Fruit fly (Drosophila melanogaster) whole organism, embryonic: ENCODE measurements around the gene Ilk.
A peak's percentile ranks its signal among the peaks of the same experiment; 100 is the strongest.

Experiments
- B-H1 ChIP-seq: fragments of 200-800 bp; sonication (Bioruptor generic); IDR thresholded peaks from 3 replicates; pipeline ENCODE4 v1.3.6; 2022; ENCODE audit warnings: missing biosample characterization, missing genetic modification characterization
- BtbVII ChIP-seq: fragments of 200-800 bp; sonication (Bioruptor generic); optimal IDR thresholded peaks from 3 replicates; lab custom pipeline; 2017; ENCODE audit warnings: missing biosample characterization, mild to moderate bottlenecking, missing genetic modification characterization
- Bteb2 ChIP-seq: fragments of 200-800 bp; sonication (Bioruptor generic); optimal IDR thresholded peaks from 2 replicates; lab custom pipeline; 2016; ENCODE audit warnings: missing biosample characterization, missing genetic modification characterization
- CG11695 ChIP-seq: fragments of 200-800 bp; sonication (Bioruptor generic); IDR thresholded peaks from 3 replicates; pipeline ENCODE4 v1.3.6; 2022; ENCODE audit warnings: missing biosample characterization, missing genetic modification characterization
- CG12744 ChIP-seq: fragments of 200-800 bp; sonication (Bioruptor generic); optimal IDR thresholded peaks from 2 replicates; lab custom pipeline; 2016; ENCODE audit warnings: missing biosample characterization, missing genetic modification characterization
- CG13424 ChIP-seq: fragments of 200-800 bp; sonication (Bioruptor generic); optimal IDR thresholded peaks from 2 replicates; lab custom pipeline; 2019; ENCODE audit warnings: missing biosample characterization, mild to moderate bottlenecking, missing genetic modification characterization, moderate library complexity
- CG13624 ChIP-seq: fragments of 200-800 bp; sonication (Bioruptor generic); optimal IDR thresholded peaks from 2 replicates; lab custom pipeline; 2016; ENCODE audit warnings: missing biosample characterization, missing genetic modification characterization
- CG14667 ChIP-seq: fragments of 200-800 bp; sonication (Bioruptor generic); IDR thresholded peaks from 2 replicates; pipeline ENCODE4 v1.3.6; 2022; ENCODE audit warnings: missing biosample characterization, missing genetic modification characterization
- CG14965 ChIP-seq: fragments of 200-800 bp; sonication (Bioruptor generic); optimal IDR thresholded peaks from 2 replicates; lab custom pipeline; 2016; ENCODE audit warnings: missing biosample characterization, missing genetic modification characterization, borderline replicate concordance
- CG2199 ChIP-seq: fragments of 200-800 bp; sonication (Bioruptor generic); IDR thresholded peaks from 3 replicates; pipeline ENCODE4 v1.3.6; 2022; ENCODE audit warnings: missing biosample characterization, missing genetic modification characterization
- CG2678 ChIP-seq: fragments of 200-800 bp; sonication (Bioruptor generic); optimal IDR thresholded peaks from 3 replicates; lab custom pipeline; 2019; ENCODE audit warnings: missing biosample characterization, mild to moderate bottlenecking, missing genetic modification characterization, moderate library complexity
- CG32532 ChIP-seq: fragments of 200-800 bp; sonication (Bioruptor generic); IDR thresholded peaks from 2 replicates; pipeline ENCODE4 v1.3.6; 2022; ENCODE audit warnings: missing biosample characterization, missing genetic modification characterization
- CG6175 ChIP-seq: fragments of 200-800 bp; sonication (Bioruptor generic); IDR thresholded peaks from 3 replicates; pipeline ENCODE4 v1.3.6; 2022; ENCODE audit warnings: missing biosample characterization, missing genetic modification characterization
- CG6254 ChIP-seq: fragments of 200-800 bp; sonication (Bioruptor generic); optimal IDR thresholded peaks from 3 replicates; lab custom pipeline; 2017; ENCODE audit warnings: mild to moderate bottlenecking, missing biosample characterization, missing genetic modification reagents, missing genetic modification characterization
- CG6654 ChIP-seq: fragments of 200-800 bp; sonication (Bioruptor generic); optimal IDR thresholded peaks from 2 replicates; lab custom pipeline; 2017; ENCODE audit warnings: missing biosample characterization, mild to moderate bottlenecking, missing genetic modification characterization
- CG7839 ChIP-seq: fragments of 200-800 bp; sonication (Bioruptor generic); optimal IDR thresholded peaks from 3 replicates; lab custom pipeline; 2018; ENCODE audit warnings: missing biosample characterization, mild to moderate bottlenecking, missing genetic modification characterization, moderate library complexity
- CG9932 ChIP-seq: fragments of 200-800 bp; sonication (Bioruptor generic); IDR thresholded peaks from 2 replicates; pipeline ENCODE4 v1.3.6; 2022; ENCODE audit warnings: missing biosample characterization, missing genetic modification characterization
- D19B ChIP-seq: fragments of 200-800 bp; sonication (Bioruptor generic); optimal IDR thresholded peaks from 2 replicates; lab custom pipeline; 2017; ENCODE audit warnings: missing biosample characterization, mild to moderate bottlenecking, missing genetic modification characterization
- Dbx ChIP-seq: fragments of 200-800 bp; sonication (Bioruptor generic); IDR thresholded peaks from 3 replicates; pipeline ENCODE4 v1.3.6; 2022; ENCODE audit warnings: missing biosample characterization, missing genetic modification characterization
- H2.0 ChIP-seq: fragments of 200-800 bp; sonication (Bioruptor generic); IDR thresholded peaks from 2 replicates; pipeline ENCODE4 v1.3.6; 2022; ENCODE audit warnings: missing biosample characterization, missing genetic modification characterization
- HmgD ChIP-seq: fragments of 200-800 bp; sonication (Bioruptor generic); optimal IDR thresholded peaks from 3 replicates; lab custom pipeline; 2016; ENCODE audit warnings: missing biosample characterization, missing genetic modification characterization
- Mad ChIP-seq: fragments of 200-800 bp; sonication (Bioruptor generic); optimal IDR thresholded peaks from 2 replicates; lab custom pipeline; 2016; ENCODE audit warnings: missing biosample characterization, missing genetic modification characterization
- Meics ChIP-seq: fragments of 200-800 bp; sonication (Bioruptor generic); optimal IDR thresholded peaks from 2 replicates; lab custom pipeline; 2017; ENCODE audit warnings: missing biosample characterization, mild to moderate bottlenecking, missing genetic modification characterization
- Pdp1 ChIP-seq, 2 experiments: fragments of 200-800 bp; sonication (Bioruptor generic); optimal IDR thresholded peaks; 3 replicates each; lab custom pipeline; 2016; ENCODE audit warnings: missing biosample characterization in 2 of 2, missing genetic modification characterization in 2 of 2, mild to moderate bottlenecking in 1 of 2, moderate library complexity in 1 of 2
- Poxn ChIP-seq: fragments of 200-800 bp; sonication (Bioruptor generic); IDR thresholded peaks from 2 replicates; pipeline ENCODE4 v1.3.6; 2022; ENCODE audit warnings: missing biosample characterization, missing genetic modification characterization
- Side ChIP-seq: fragments of 200-800 bp; sonication (Bioruptor generic); optimal IDR thresholded peaks from 2 replicates; lab custom pipeline; 2016; ENCODE audit warnings: missing biosample characterization, missing genetic modification characterization
- bbx ChIP-seq: fragments of 200-800 bp; sonication (Bioruptor generic); IDR thresholded peaks from 2 replicates; pipeline ENCODE4 v1.3.6; 2022; ENCODE audit warnings: missing biosample characterization, missing genetic modification characterization; ENCODE audit not compliant: partially characterized antibody
- br ChIP-seq: fragments of >200 bp; optimal IDR thresholded peaks from 2 replicates; lab custom pipeline; 2017
- cas ChIP-seq: fragments of 200-800 bp; sonication (Bioruptor generic); IDR thresholded peaks from 2 replicates; pipeline ENCODE4 v1.3.6; 2022; ENCODE audit warnings: missing biosample characterization, missing genetic modification characterization
- chn ChIP-seq: fragments of 200-800 bp; sonication (Bioruptor generic); optimal IDR thresholded peaks from 2 replicates; lab custom pipeline; 2016; ENCODE audit warnings: missing biosample characterization, missing genetic modification characterization
- crc ChIP-seq: fragments of 200-800 bp; sonication (Bioruptor generic); optimal IDR thresholded peaks from 2 replicates; lab custom pipeline; 2016; ENCODE audit warnings: missing biosample characterization, missing genetic modification characterization
- dan ChIP-seq: fragments of 200-800 bp; sonication (Bioruptor generic); IDR thresholded peaks from 2 replicates; pipeline ENCODE4 v1.3.6; 2022; ENCODE audit warnings: missing biosample characterization, missing genetic modification characterization
- dimm ChIP-seq: fragments of 200-800 bp; sonication (Bioruptor generic); IDR thresholded peaks from 2 replicates; pipeline ENCODE4 v1.3.6; 2022; ENCODE audit warnings: missing biosample characterization, missing genetic modification characterization
- dysf ChIP-seq: fragments of 200-800 bp; sonication (Bioruptor generic); IDR thresholded peaks from 3 replicates; pipeline ENCODE4 v1.3.6; 2022; ENCODE audit warnings: missing biosample characterization, missing genetic modification characterization
- gcm2 ChIP-seq: fragments of 200-800 bp; sonication (Bioruptor generic); optimal IDR thresholded peaks from 2 replicates; lab custom pipeline; 2016; ENCODE audit warnings: missing biosample characterization, missing genetic modification characterization
- gfzf ChIP-seq: fragments of 200-800 bp; sonication (Bioruptor generic); optimal IDR thresholded peaks from 2 replicates; lab custom pipeline; 2016; ENCODE audit warnings: missing biosample characterization, mild to moderate bottlenecking, missing genetic modification characterization, moderate library complexity
- hb ChIP-seq: fragments of 200-800 bp; sonication (Bioruptor generic); IDR thresholded peaks from 3 replicates; pipeline ENCODE4 v1.3.6; 2022; ENCODE audit warnings: missing biosample characterization, missing genetic modification characterization; ENCODE audit not compliant: partially characterized antibody
- her ChIP-seq: fragments of 200-800 bp; sonication (Bioruptor generic); optimal IDR thresholded peaks from 2 replicates; lab custom pipeline; 2016; ENCODE audit warnings: missing biosample characterization, missing genetic modification characterization
- hth ChIP-seq: fragments of >200 bp; optimal IDR thresholded peaks from 2 replicates; lab custom pipeline; 2017; ENCODE audit warnings: inconsistent platforms
- inv ChIP-seq: fragments of 200-800 bp; sonication (Bioruptor generic); IDR thresholded peaks from 2 replicates; pipeline ENCODE4 v1.3.6; 2022; ENCODE audit warnings: missing biosample characterization, missing genetic modification characterization; ENCODE audit not compliant: partially characterized antibody
- lbe ChIP-seq: fragments of 200-800 bp; sonication (Bioruptor generic); optimal IDR thresholded peaks from 2 replicates; lab custom pipeline; 2016; ENCODE audit warnings: missing biosample characterization, mild to moderate bottlenecking, missing genetic modification characterization
- mam ChIP-seq: fragments of 200-800 bp; sonication (Bioruptor generic); optimal IDR thresholded peaks from 3 replicates; lab custom pipeline; 2016; ENCODE audit warnings: missing biosample characterization, missing genetic modification characterization
- pho ChIP-seq: fragments of 200-800 bp; sonication (Bioruptor generic); optimal IDR thresholded peaks from 2 replicates; lab custom pipeline; 2016; ENCODE audit warnings: missing biosample characterization, missing genetic modification characterization
- pros ChIP-seq: fragments of 200-800 bp; sonication (Bioruptor generic); optimal IDR thresholded peaks from 3 replicates; lab custom pipeline; 2019; ENCODE audit warnings: missing biosample characterization, mild to moderate bottlenecking, missing genetic modification characterization, moderate library complexity
- ro ChIP-seq: fragments of 200-800 bp; sonication (Bioruptor generic); IDR thresholded peaks from 2 replicates; pipeline ENCODE4 v1.3.6; 2022; ENCODE audit warnings: missing biosample characterization, missing genetic modification characterization
- row ChIP-seq: fragments of 200-800 bp; sonication (Bioruptor generic); IDR thresholded peaks from 3 replicates; pipeline ENCODE4 v1.3.6; 2022; ENCODE audit warnings: missing biosample characterization, missing genetic modification characterization
- tap ChIP-seq: fragments of 200-800 bp; optimal IDR thresholded peaks from 3 replicates; lab custom pipeline; 2019; ENCODE audit warnings: missing biosample characterization, mild to moderate bottlenecking, missing genetic modification characterization, moderate library complexity
- tna ChIP-seq: fragments of 200-800 bp; sonication (Bioruptor generic); IDR thresholded peaks from 2 replicates; pipeline ENCODE4 v1.3.6; 2022; ENCODE audit warnings: missing biosample characterization, missing genetic modification characterization; ENCODE audit not compliant: partially characterized antibody
- toy ChIP-seq: fragments of 200-800 bp; sonication (Bioruptor generic); IDR thresholded peaks from 2 replicates; pipeline ENCODE4 v1.3.6; 2022; ENCODE audit warnings: missing biosample characterization, missing genetic modification characterization
- trh ChIP-seq: fragments of 200-800 bp; sonication (Bioruptor generic); optimal IDR thresholded peaks from 2 replicates; lab custom pipeline; 2016; ENCODE audit warnings: missing biosample characterization, missing genetic modification characterization
- usp ChIP-seq: fragments of >200 bp; optimal IDR thresholded peaks from 2 replicates; lab custom pipeline; 2017; ENCODE audit warnings: missing biosample characterization, missing genetic modification characterization
- wek ChIP-seq: fragments of 200-800 bp; sonication (Bioruptor generic); optimal IDR thresholded peaks from 3 replicates; lab custom pipeline; 2018; ENCODE audit warnings: missing biosample characterization, mild to moderate bottlenecking, missing genetic modification characterization, moderate library complexity

Gene Ilk

DNA sequence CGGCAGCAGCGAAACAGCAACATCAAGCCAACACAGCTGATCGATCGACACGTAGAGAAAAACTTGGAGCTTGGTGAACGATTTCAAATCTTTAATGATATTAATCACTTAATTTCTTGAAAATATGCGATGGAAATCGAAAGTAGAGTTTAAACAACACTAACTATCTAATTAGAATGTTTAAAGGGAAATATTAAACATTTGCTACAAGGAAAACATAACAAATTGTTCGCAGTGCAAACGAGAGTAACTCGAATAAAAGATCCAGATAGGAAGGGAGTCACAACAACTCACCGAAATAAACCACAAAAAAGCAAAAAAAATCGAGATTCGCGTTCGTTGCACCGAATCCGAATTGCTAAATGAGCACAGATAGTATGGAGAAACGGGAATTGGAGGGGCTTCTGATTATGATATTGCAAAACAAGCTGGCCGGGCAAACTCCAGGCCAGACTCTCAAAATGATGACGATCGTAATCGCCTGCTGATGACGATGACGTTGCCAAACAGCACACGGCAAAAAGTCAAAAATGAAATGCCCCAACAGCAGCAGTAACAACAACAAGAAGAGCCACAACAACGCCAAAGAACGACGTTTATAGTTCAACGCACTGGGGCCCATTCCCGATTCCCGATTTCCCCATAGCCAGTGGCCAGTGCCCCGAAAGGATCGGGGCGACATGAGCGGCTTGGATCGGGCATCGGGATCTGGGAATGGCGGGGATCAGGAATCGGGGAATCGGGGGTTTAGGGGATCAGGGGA, 37.2 kb downstream of the Ilk start (continued):
- peak in 1 of 2 experiments; percentile 42 for TF ChIP-seq Pdp1 (GFP tag; optimal IDR thresholded peaks at IDR 0.05; lab: Kevin White, UChicago)
- no peak for TF ChIP-seq H2.0
- no peak for TF ChIP-seq Bteb2 (GFP tag; lab: Kevin White, UChicago)
- no peak for TF ChIP-seq CG9932
- no peak for TF ChIP-seq CG12744 (GFP tag; lab: Kevin White, UChicago)
- no peak for TF ChIP-seq CG2199 (GFP tag; lab: Robert Waterston, UW)
- no peak for TF ChIP-seq br (lab: Kevin White, UChicago)
- no peak for TF ChIP-seq BtbVII (GFP tag; lab: Kevin White, UChicago)
- no peak for TF ChIP-seq dimm (GFP tag; lab: Robert Waterston, UW)
- TF ChIP-seq row (GFP tag; lab: Robert Waterston, UW), result peak; percentile 48
- no peak for TF ChIP-seq CG13624 (GFP tag; lab: Kevin White, UChicago)
- no peak for TF ChIP-seq hth
- TF ChIP-seq B-H1 (GFP tag; lab: Robert Waterston, UW), result no peak
- peak; percentile 57 for TF ChIP-seq CG7839 (tag; lab: Kevin White, UChicago)
- peak; percentile 8 for TF ChIP-seq mam (GFP tag; lab: Kevin White, UChicago)
- TF ChIP-seq hb (GFP tag; lab: Robert Waterston, UW), result no peak
- peak; percentile 58 for TF ChIP-seq CG2678 (tag; lab: Kevin White, UChicago)
- TF ChIP-seq CG13424 (tag; lab: Kevin White, UChicago), result peak; percentile 39
- no peak for TF ChIP-seq CG32532 (GFP tag; lab: Robert Waterston, UW)
- no peak for TF ChIP-seq ro (GFP tag; lab: Robert Waterston, UW)
- TF ChIP-seq crc (GFP tag; lab: Kevin White, UChicago), result no peak
- no peak for TF ChIP-seq dysf (GFP tag; lab: Robert Waterston, UW)
- peak; percentile 11 for TF ChIP-seq Meics
- no peak for TF ChIP-seq D19B (GFP tag; lab: Kevin White, UChicago)
- TF ChIP-seq tna, result no peak
- TF ChIP-seq tap (tag; lab: Kevin White, UChicago), result peak; percentile 55
- peak; percentile 98 for TF ChIP-seq lbe (GFP tag; lab: Kevin White, UChicago)
- TF ChIP-seq Poxn (GFP tag; lab: Robert Waterston, UW), result no peak
- no peak for TF ChIP-seq usp (GFP tag; lab: Kevin White, UChicago)
- no peak for TF ChIP-seq HmgD (GFP tag; lab: Kevin White, UChicago)
- TF ChIP-seq trh (GFP tag; lab: Kevin White, UChicago), result no peak
- TF ChIP-seq gcm2 (GFP tag; lab: Kevin White, UChicago), result no peak
- TF ChIP-seq inv (GFP tag; lab: Robert Waterston, UW), result no peak
- no peak for TF ChIP-seq pros (GFP tag; lab: Kevin White, UChicago)
- no peak for TF ChIP-seq Dbx (GFP tag; lab: Robert Waterston, UW)
- no peak for TF ChIP-seq her (GFP tag; lab: Kevin White, UChicago)
- no peak for TF ChIP-seq chn (GFP tag; lab: Kevin White, UChicago)
- no peak for TF ChIP-seq CG14965
- no peak for TF ChIP-seq CG6254 (GFP tag; lab: Kevin White, UChicago)
- TF ChIP-seq bbx, result no peak
- no peak for TF ChIP-seq Mad (GFP tag; lab: Kevin White, UChicago)
- no peak for TF ChIP-seq CG11695 (GFP tag; lab: Robert Waterston, UW)
- no peak for TF ChIP-seq gfzf (GFP tag; lab: Kevin White, UChicago)
- no peak for TF ChIP-seq toy (GFP tag; lab: Robert Waterston, UW)
- TF ChIP-seq cas, result no peak
- TF ChIP-seq pho (GFP tag; lab: Kevin White, UChicago), result no peak
- no peak for TF ChIP-seq CG14667 (GFP tag; lab: Robert Waterston, UW)
- TF ChIP-seq Side (GFP tag; lab: Kevin White, UChicago), result no peak
- no peak for TF ChIP-seq CG6175 (GFP tag; lab: Robert Waterston, UW)
- TF ChIP-seq wek (GFP tag; lab: Kevin White, UChicago), result no peak
- no peak for TF ChIP-seq CG6654 (GFP tag; lab: Kevin White, UChicago)
- no peak for TF ChIP-seq dan (GFP tag; lab: Robert Waterston, UW)
